Worm (Caenorhabditis elegans) whole organism, L2 larva: ENCODE measurements around the gene B0218.5.

Experiments
- alr-1 ChIP-seq: fragments of 150-350 bp; optimal IDR thresholded peaks from 2 replicates; lab custom pipeline; 2014; ENCODE audit warnings: missing biosample characterization, missing genetic modification characterization
- aly-2 ChIP-seq: fragments of 150-350 bp; optimal IDR thresholded peaks from 2 replicates; lab custom pipeline; 2014; ENCODE audit warnings: missing biosample characterization, missing genetic modification characterization
- ama-1 ChIP-seq: fragments of 150-350 bp; optimal IDR thresholded peaks from 2 replicates; lab custom pipeline; 2018; ENCODE audit warnings: inconsistent platforms
- blmp-1 ChIP-seq: sonication (generic microtip); optimal IDR thresholded peaks from 2 replicates; lab custom pipeline; 2017; ENCODE audit warnings: missing genetic modification characterization, mild to moderate bottlenecking, missing compliant biosample characterization, antibody characterized with exemption, moderate library complexity; ENCODE audit not compliant: insufficient read depth
- ceh-16 ChIP-seq: fragments of 150-350 bp; optimal IDR thresholded peaks from 2 replicates; lab custom pipeline; 2014; ENCODE audit warnings: missing biosample characterization, missing genetic modification characterization
- crh-2 ChIP-seq: sonication (generic microtip); optimal IDR thresholded peaks from 2 replicates; lab custom pipeline; 2017; ENCODE audit warnings: missing biosample characterization, missing genetic modification characterization
- elt-1 ChIP-seq: fragments of 150-350 bp; optimal IDR thresholded peaks from 2 replicates; lab custom pipeline; 2014; ENCODE audit warnings: missing biosample characterization, missing genetic modification characterization
- elt-3 ChIP-seq: sonication (generic microtip); optimal IDR thresholded peaks from 2 replicates; lab custom pipeline; 2017; ENCODE audit warnings: missing biosample characterization, missing genetic modification characterization
- lsy-2 ChIP-seq, 2 experiments: fragments of 150-350 bp in 1 of 2; sonication (generic microtip) in 1 of 2; optimal IDR thresholded peaks; 2 replicates each; lab custom pipeline; 2014 to 2017; ENCODE audit warnings: missing biosample characterization in 2 of 2, missing genetic modification characterization in 2 of 2
- nhr-11 ChIP-seq: fragments of 150-350 bp; optimal IDR thresholded peaks from 2 replicates; lab custom pipeline; 2014; ENCODE audit warnings: missing biosample characterization, missing genetic modification characterization
- nhr-237 ChIP-seq: fragments of 150-350 bp; optimal IDR thresholded peaks from 2 replicates; lab custom pipeline; 2014; ENCODE audit warnings: missing biosample characterization, missing genetic modification characterization
- unc-39 ChIP-seq: fragments of 150-350 bp; optimal IDR thresholded peaks from 2 replicates; lab custom pipeline; 2014; ENCODE audit warnings: missing biosample characterization, missing genetic modification characterization
- unc-55 ChIP-seq: fragments of 150-350 bp; sonication (generic microtip); optimal IDR thresholded peaks from 3 replicates; lab custom pipeline; 2014; ENCODE audit warnings: missing biosample characterization, missing genetic modification reagents, missing genetic modification characterization

ce11 chrIV:8164515-8164914, 7.5 kb upstream of the B0218.5 start:
- TF ChIP-seq unc-55 (GFP tag; lab: Kevin White, UChicago): no peak
- no peak for TF ChIP-seq nhr-237 (tag; lab: Kevin White, UChicago)
- TF ChIP-seq ama-1 (lab: Kevin White, UChicago): no peak
- TF ChIP-seq lsy-2 (tag; optimal IDR thresholded peaks at IDR 0.05; lab: Kevin White, UChicago): no peak
- no peak for TF ChIP-seq elt-3 (tag; lab: Kevin White, UChicago)
- no peak for TF ChIP-seq ceh-16 (tag; lab: Kevin White, UChicago)
- no peak for TF ChIP-seq alr-1 (tag; lab: Kevin White, UChicago)
- TF ChIP-seq aly-2 (tag; lab: Kevin White, UChicago): no peak
- TF ChIP-seq crh-2 (tag; lab: Kevin White, UChicago): no peak
- TF ChIP-seq unc-39 (tag; lab: Kevin White, UChicago): no peak
- TF ChIP-seq nhr-11: no peak
- TF ChIP-seq blmp-1 (tag; lab: Kevin White, UChicago): no peak
- TF ChIP-seq elt-1: no peak
